Fruit fly (Drosophila melanogaster) Kc167 (cell line): ENCODE results near the gene CG31431.

Experiments
- Myc ChIP-seq: fragments of >200 bp; optimal IDR thresholded peaks from 2 replicates; lab custom pipeline; 2017; ENCODE audit warnings: missing external identifiers
- h ChIP-seq: fragments of >200 bp; optimal IDR thresholded peaks from 3 replicates; lab custom pipeline; 2018; ENCODE audit warnings: missing external identifiers
- insv ChIP-seq: fragments of >200 bp; optimal IDR thresholded peaks from 3 replicates; lab custom pipeline; 2018; ENCODE audit warnings: missing external identifiers
- psq ChIP-seq: fragments of >200 bp; optimal IDR thresholded peaks from 2 replicates; lab custom pipeline; 2017; ENCODE audit warnings: missing external identifiers
- ttk ChIP-seq: sonication (Bioruptor generic); optimal IDR thresholded peaks from 2 replicates; lab custom pipeline; 2017; ENCODE audit warnings: missing external identifiers

dm6 chr3R:21905615-21906014 is 35.1 kb downstream of the CG31431 start:
- TF ChIP-seq psq (lab: Kevin White, UChicago) (no peak), h (lab: Kevin White, UChicago) (no peak), Myc (lab: Kevin White, UChicago) (no peak), insv (lab: Kevin White, UChicago) (no peak), ttk (lab: Kevin White, UChicago) (no peak)
